Worm (Caenorhabditis elegans) whole organism, late embryonic: Measurements from ENCODE around the gene vars-1.

Experiments
- ceh-14 ChIP-seq: sonication (generic microtip); optimal IDR thresholded peaks from 2 replicates; lab custom pipeline; 2016; ENCODE audit warnings: missing genotype, missing genetic modification characterization, missing compliant biosample characterization
- dmd-4 ChIP-seq: sonication (generic microtip); optimal IDR thresholded peaks from 2 replicates; lab custom pipeline; 2016; ENCODE audit warnings: borderline replicate concordance, missing genetic modification characterization, missing compliant biosample characterization
- dve-1 ChIP-seq: sonication (generic microtip); optimal IDR thresholded peaks from 2 replicates; lab custom pipeline; 2017; ENCODE audit warnings: antibody characterized with exemption, mild to moderate bottlenecking, missing genetic modification characterization, missing compliant biosample characterization
- sox-4 ChIP-seq: sonication (generic microtip); optimal IDR thresholded peaks from 2 replicates; lab custom pipeline; 2017; ENCODE audit warnings: mild to moderate bottlenecking, missing genetic modification characterization, inconsistent platforms, missing compliant biosample characterization
- tbx-2 ChIP-seq: sonication (generic microtip); optimal IDR thresholded peaks from 2 replicates; lab custom pipeline; 2016; ENCODE audit warnings: missing genetic modification characterization, missing compliant biosample characterization
- tbx-7 ChIP-seq: sonication (generic microtip); optimal IDR thresholded peaks from 2 replicates; lab custom pipeline; 2016; ENCODE audit warnings: missing genotype, missing genetic modification characterization, missing compliant biosample characterization

DNA sequence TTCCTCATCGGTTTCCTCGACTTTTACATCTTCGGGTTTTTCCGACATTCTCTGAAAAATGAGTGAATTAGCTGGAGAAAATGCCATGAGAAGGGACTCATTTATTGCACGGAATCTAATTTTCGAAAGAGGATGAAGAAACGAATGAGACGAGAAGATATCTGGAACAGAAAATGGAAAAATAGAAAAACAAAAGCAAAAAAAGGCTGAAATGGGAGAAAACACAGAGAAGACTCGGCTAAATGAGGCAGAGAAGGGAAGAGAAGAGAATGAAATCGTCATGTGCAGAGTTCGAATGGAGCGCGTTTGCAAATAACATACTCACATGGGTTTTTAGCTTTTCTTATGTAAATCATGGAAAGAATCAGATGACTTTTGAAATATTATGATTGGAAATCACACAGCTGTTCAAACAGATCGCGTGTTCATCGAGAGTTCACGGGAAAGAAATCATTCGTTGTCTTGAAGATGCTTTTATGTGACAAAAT, 17.3 kb upstream of the vars-1 start, which contains the start of gene Y97E10AR.6:
- no peak for TF ChIP-seq dmd-4 (tag; lab: Kevin White, UChicago)
- TF ChIP-seq sox-4 (tag; lab: Kevin White, UChicago) = no peak
- no peak for TF ChIP-seq tbx-2 (tag; lab: Kevin White, UChicago)
- no peak for TF ChIP-seq tbx-7 (tag; lab: Kevin White, UChicago)
- no peak for TF ChIP-seq dve-1
- no peak for TF ChIP-seq ceh-14 (tag; lab: Kevin White, UChicago)
